Fruit fly (Drosophila melanogaster) whole organism, embryonic: ENCODE results near the gene 14-3-3epsilon.

Source experiments
- Aef1 ChIP-seq: fragments of 200-800 bp; sonication (Bioruptor generic); IDR thresholded peaks from 3 replicates; pipeline ENCODE4 v1.3.6; 2022; ENCODE audit warnings: missing biosample characterization, missing genetic modification characterization
- CG12104 ChIP-seq: fragments of 200-800 bp; sonication (Bioruptor generic); optimal IDR thresholded peaks from 3 replicates; lab custom pipeline; 2016; ENCODE audit warnings: missing biosample characterization, missing genetic modification characterization
- CG12236 ChIP-seq: fragments of 200-800 bp; sonication (Bioruptor generic); optimal IDR thresholded peaks from 2 replicates; lab custom pipeline; 2016; ENCODE audit warnings: missing biosample characterization, missing genetic modification characterization
- CG12744 ChIP-seq: fragments of 200-800 bp; sonication (Bioruptor generic); optimal IDR thresholded peaks from 2 replicates; lab custom pipeline; 2016; ENCODE audit warnings: missing biosample characterization, missing genetic modification characterization
- CG13624 ChIP-seq: fragments of 200-800 bp; sonication (Bioruptor generic); optimal IDR thresholded peaks from 2 replicates; lab custom pipeline; 2016; ENCODE audit warnings: missing biosample characterization, missing genetic modification characterization
- CG14710 ChIP-seq: fragments of 200-800 bp; sonication (Bioruptor generic); optimal IDR thresholded peaks from 3 replicates; lab custom pipeline; 2019; ENCODE audit warnings: missing biosample characterization, mild to moderate bottlenecking, missing genetic modification characterization, moderate library complexity
- CG1647 ChIP-seq: fragments of 200-800 bp; sonication (Bioruptor generic); optimal IDR thresholded peaks from 3 replicates; lab custom pipeline; 2016; ENCODE audit warnings: missing biosample characterization, missing genetic modification characterization
- CG17186 ChIP-seq: fragments of 200-800 bp; sonication (Bioruptor generic); optimal IDR thresholded peaks from 3 replicates; lab custom pipeline; 2017; ENCODE audit warnings: missing biosample characterization, missing genetic modification reagents, missing genetic modification characterization
- CG17802 ChIP-seq: fragments of 200-800 bp; sonication (Bioruptor generic); optimal IDR thresholded peaks from 2 replicates; lab custom pipeline; 2018; ENCODE audit warnings: missing biosample characterization, mild to moderate bottlenecking, missing genetic modification characterization, moderate library complexity
- CG17912 ChIP-seq: fragments of 200-800 bp; sonication (Bioruptor generic); optimal IDR thresholded peaks from 2 replicates; lab custom pipeline; 2018; ENCODE audit warnings: missing biosample characterization, mild to moderate bottlenecking, missing genetic modification characterization
- CG2678 ChIP-seq: fragments of 200-800 bp; sonication (Bioruptor generic); optimal IDR thresholded peaks from 3 replicates; lab custom pipeline; 2019; ENCODE audit warnings: missing biosample characterization, mild to moderate bottlenecking, missing genetic modification characterization, moderate library complexity
- CG31388 ChIP-seq: fragments of 200-800 bp; sonication (Bioruptor generic); optimal IDR thresholded peaks from 2 replicates; lab custom pipeline; 2016; ENCODE audit warnings: missing biosample characterization, missing genetic modification characterization
- CG34376 ChIP-seq: fragments of 200-800 bp; sonication (Bioruptor generic); optimal IDR thresholded peaks from 2 replicates; lab custom pipeline; 2018; ENCODE audit warnings: missing biosample characterization, mild to moderate bottlenecking, missing genetic modification characterization
- CG34422 ChIP-seq: fragments of 200-800 bp; sonication (Bioruptor generic); IDR thresholded peaks from 3 replicates; pipeline ENCODE4 v1.3.6; 2022; ENCODE audit warnings: missing biosample characterization, missing genetic modification characterization
- CG3838 ChIP-seq: fragments of 200-800 bp; sonication (Bioruptor generic); optimal IDR thresholded peaks from 3 replicates; lab custom pipeline; 2016; ENCODE audit warnings: missing biosample characterization, missing genetic modification characterization
- CG4617 ChIP-seq: fragments of 200-800 bp; sonication (Bioruptor generic); optimal IDR thresholded peaks from 3 replicates; lab custom pipeline; 2016; ENCODE audit warnings: missing biosample characterization, missing genetic modification characterization, borderline replicate concordance
- CG5180 ChIP-seq: fragments of 200-800 bp; sonication (Bioruptor generic); optimal IDR thresholded peaks from 3 replicates; lab custom pipeline; 2017; ENCODE audit warnings: missing biosample characterization, missing genetic modification characterization, mild to moderate bottlenecking, moderate library complexity, missing genetic modification reagents
- CG6765 ChIP-seq: fragments of 200-800 bp; sonication (Bioruptor generic); optimal IDR thresholded peaks from 3 replicates; lab custom pipeline; 2017; ENCODE audit warnings: missing biosample characterization, mild to moderate bottlenecking, missing genetic modification characterization
- CG7271 ChIP-seq: fragments of 200-800 bp; sonication (Bioruptor generic); optimal IDR thresholded peaks from 2 replicates; lab custom pipeline; 2018; ENCODE audit warnings: missing biosample characterization, mild to moderate bottlenecking, missing genetic modification characterization, moderate library complexity
- CG7357 ChIP-seq: fragments of 200-800 bp; sonication (Bioruptor generic); IDR thresholded peaks from 3 replicates; pipeline ENCODE4 v1.3.6; 2022; ENCODE audit warnings: missing biosample characterization, missing genetic modification characterization
- CHES-1-like ChIP-seq: fragments of 200-800 bp; sonication (Bioruptor generic); optimal IDR thresholded peaks from 2 replicates; lab custom pipeline; 2016; ENCODE audit warnings: missing biosample characterization, missing genetic modification characterization
- CoRest ChIP-seq: fragments of 200-800 bp; sonication (Bioruptor generic); optimal IDR thresholded peaks from 3 replicates; lab custom pipeline; 2018; ENCODE audit warnings: missing biosample characterization, mild to moderate bottlenecking, missing genetic modification characterization, moderate library complexity
- Dref ChIP-seq: fragments of 200-800 bp; sonication (Bioruptor generic); IDR thresholded peaks from 2 replicates; pipeline ENCODE4 v1.3.6; 2022; ENCODE audit warnings: missing biosample characterization, missing genetic modification characterization
- Ets65A ChIP-seq: fragments of 200-800 bp; sonication (Bioruptor generic); peaks from one replicate; lab custom pipeline; 2016; ENCODE audit warnings: missing biosample characterization, missing genetic modification characterization
- Fer3 ChIP-seq: fragments of 200-800 bp; sonication (Bioruptor generic); optimal IDR thresholded peaks from 2 replicates; lab custom pipeline; 2018; ENCODE audit warnings: missing biosample characterization, mild to moderate bottlenecking, missing genetic modification characterization, moderate library complexity
- MESR4 ChIP-seq: fragments of 200-800 bp; sonication (Bioruptor generic); optimal IDR thresholded peaks from 2 replicates; lab custom pipeline; 2018; ENCODE audit warnings: missing biosample characterization, mild to moderate bottlenecking, missing genetic modification characterization, moderate library complexity
- Mad ChIP-seq: fragments of 200-800 bp; sonication (Bioruptor generic); optimal IDR thresholded peaks from 2 replicates; lab custom pipeline; 2016; ENCODE audit warnings: missing biosample characterization, missing genetic modification characterization
- Nf-YC ChIP-seq: fragments of 200-800 bp; optimal IDR thresholded peaks from 3 replicates; lab custom pipeline; 2019; ENCODE audit warnings: missing biosample characterization, mild to moderate bottlenecking, missing genetic modification characterization, moderate library complexity
- PHDP ChIP-seq: fragments of 200-800 bp; sonication (Bioruptor generic); optimal IDR thresholded peaks from 3 replicates; lab custom pipeline; 2018; ENCODE audit warnings: missing biosample characterization, mild to moderate bottlenecking, missing genetic modification characterization, moderate library complexity
- Scr ChIP-seq: fragments of 200-800 bp; sonication (Bioruptor generic); IDR thresholded peaks from 2 replicates; pipeline ENCODE4 v1.3.6; 2022; ENCODE audit warnings: missing biosample characterization, missing genetic modification characterization; ENCODE audit not compliant: partially characterized antibody
- Sry-β ChIP-seq: fragments of 200-800 bp; sonication (Bioruptor generic); optimal IDR thresholded peaks from 2 replicates; lab custom pipeline; 2018; ENCODE audit warnings: missing biosample characterization, mild to moderate bottlenecking, missing genetic modification characterization, moderate library complexity
- Xbp1 ChIP-seq: fragments of 200-800 bp; sonication (Bioruptor generic); optimal IDR thresholded peaks from 3 replicates; lab custom pipeline; 2016; ENCODE audit warnings: missing biosample characterization, mild to moderate bottlenecking, missing genetic modification characterization
- ac ChIP-seq: fragments of 200-800 bp; sonication (Bioruptor generic); optimal IDR thresholded peaks from 3 replicates; lab custom pipeline; 2017; ENCODE audit warnings: missing biosample characterization, mild to moderate bottlenecking, missing genetic modification characterization
- az2 ChIP-seq: fragments of 200-800 bp; sonication (Bioruptor generic); optimal IDR thresholded peaks from 3 replicates; lab custom pipeline; 2016; ENCODE audit warnings: missing biosample characterization, missing genetic modification characterization
- bcd ChIP-seq: fragments of 200-800 bp; sonication (Bioruptor generic); optimal IDR thresholded peaks from 2 replicates; lab custom pipeline; 2017; ENCODE audit warnings: missing biosample characterization, mild to moderate bottlenecking, missing genetic modification characterization
- cg ChIP-seq: fragments of 200-800 bp; sonication (Bioruptor generic); optimal IDR thresholded peaks from 3 replicates; lab custom pipeline; 2019; ENCODE audit warnings: missing biosample characterization, mild to moderate bottlenecking, missing genetic modification characterization, moderate library complexity
- cwo ChIP-seq: fragments of 200-800 bp; sonication (Bioruptor generic); optimal IDR thresholded peaks from 3 replicates; lab custom pipeline; 2017; ENCODE audit warnings: missing biosample characterization, missing genetic modification characterization, mild to moderate bottlenecking, moderate library complexity, missing genetic modification reagents
- disco-r ChIP-seq: fragments of 200-800 bp; sonication (Bioruptor generic); optimal IDR thresholded peaks from 2 replicates; lab custom pipeline; 2016; ENCODE audit warnings: missing biosample characterization, missing genetic modification characterization
- eyg ChIP-seq: fragments of 200-800 bp; sonication (Bioruptor generic); optimal IDR thresholded peaks from 3 replicates; lab custom pipeline; 2016; ENCODE audit warnings: missing biosample characterization, missing genetic modification characterization
- ftz-f1 ChIP-seq: fragments of 200-800 bp; sonication (Bioruptor generic); optimal IDR thresholded peaks from 2 replicates; lab custom pipeline; 2016; ENCODE audit warnings: missing biosample characterization, missing genetic modification characterization
- gcm ChIP-seq: fragments of 200-800 bp; sonication (Bioruptor generic); optimal IDR thresholded peaks from 2 replicates; lab custom pipeline; 2019; ENCODE audit warnings: missing biosample characterization, mild to moderate bottlenecking, missing genetic modification characterization, moderate library complexity
- h ChIP-seq: fragments of >200 bp; optimal IDR thresholded peaks from 2 replicates; lab custom pipeline; 2017
- hbn ChIP-seq: fragments of 200-800 bp; sonication (Bioruptor generic); IDR thresholded peaks from 2 replicates; pipeline ENCODE4 v1.3.6; 2022; ENCODE audit warnings: missing biosample characterization, missing genetic modification characterization; ENCODE audit not compliant: partially characterized antibody
- knrl ChIP-seq: fragments of 200-800 bp; sonication (Bioruptor generic); IDR thresholded peaks from 3 replicates; pipeline ENCODE4 v1.3.6; 2022; ENCODE audit warnings: missing biosample characterization, missing genetic modification characterization; ENCODE audit not compliant: partially characterized antibody
- lmd ChIP-seq: fragments of 200-800 bp; sonication (Bioruptor generic); IDR thresholded peaks from 2 replicates; pipeline ENCODE4 v1.3.6; 2022; ENCODE audit warnings: missing biosample characterization, missing genetic modification characterization
- nom ChIP-seq: fragments of 200-800 bp; sonication (Bioruptor generic); optimal IDR thresholded peaks from 2 replicates; lab custom pipeline; 2017; ENCODE audit warnings: missing biosample characterization, missing genetic modification characterization, mild to moderate bottlenecking, moderate library complexity, missing genetic modification reagents
- pnt ChIP-seq: fragments of 200-800 bp; sonication (Bioruptor generic); optimal IDR thresholded peaks from 3 replicates; lab custom pipeline; 2016; ENCODE audit warnings: missing biosample characterization, missing genetic modification characterization
- schlank ChIP-seq: fragments of 200-800 bp; sonication (Bioruptor generic); optimal IDR thresholded peaks from 2 replicates; lab custom pipeline; 2018; ENCODE audit warnings: missing biosample characterization, mild to moderate bottlenecking, missing genetic modification characterization
- sqz ChIP-seq: fragments of 200-800 bp; sonication (Bioruptor generic); optimal IDR thresholded peaks from 3 replicates; lab custom pipeline; 2018; ENCODE audit warnings: missing biosample characterization, mild to moderate bottlenecking, missing genetic modification characterization
- wor ChIP-seq: fragments of 200-800 bp; sonication (Bioruptor generic); IDR thresholded peaks from 2 replicates; pipeline ENCODE4 v1.3.6; 2022; ENCODE audit warnings: missing biosample characterization, missing genetic modification characterization
- yki ChIP-seq: fragments of >200 bp; optimal IDR thresholded peaks from 3 replicates; lab custom pipeline; 2018

Gene 14-3-3epsilon

dm6 chr3R:18198518-18199118, 43.7 kb upstream of the 14-3-3epsilon start (continued):
- TF ChIP-seq lmd (GFP tag; lab: Robert Waterston, UW) (no peak), ac (GFP tag; lab: Kevin White, UChicago) (peak; percentile 61), CG4617 (no peak), CG12104 (GFP tag; lab: Kevin White, UChicago) (peak; percentile 22), CG34376 (GFP tag; lab: Kevin White, UChicago) (peak; percentile 30), Mad (GFP tag; lab: Kevin White, UChicago) (peak; percentile 23), CG6765 (GFP tag; lab: Kevin White, UChicago) (peak; percentile 21), Ets65A (GFP tag; lab: Kevin White, UChicago) (no peak), CG17912 (GFP tag; lab: Kevin White, UChicago) (peak; percentile 35), az2 (GFP tag; lab: Kevin White, UChicago) (no peak), CG2678 (tag; lab: Kevin White, UChicago) (peak; percentile 47), Aef1 (GFP tag; lab: Robert Waterston, UW) (no peak), CG3838 (GFP tag; lab: Kevin White, UChicago) (peak; percentile 64), CG12236 (GFP tag; lab: Kevin White, UChicago) (peak; percentile 22), knrl (GFP tag; lab: Robert Waterston, UW) (no peak), cg (GFP tag; lab: Kevin White, UChicago) (peak; percentile 91), Dref (GFP tag; lab: Robert Waterston, UW) (no peak), h (lab: Kevin White, UChicago) (no peak), ftz-f1 (GFP tag; lab: Kevin White, UChicago) (no peak), sqz (GFP tag; lab: Kevin White, UChicago) (peak; percentile 58), CG14710 (tag; lab: Kevin White, UChicago) (peak; percentile 39), CG5180 (GFP tag; lab: Kevin White, UChicago) (peak; percentile 54), hbn (GFP tag; lab: Robert Waterston, UW) (no peak), CG7357 (GFP tag; lab: Robert Waterston, UW) (no peak), CoRest (tag; lab: Kevin White, UChicago) (peak; percentile 7), disco-r (GFP tag; lab: Kevin White, UChicago) (peak; percentile 31), Nf-YC (tag; lab: Kevin White, UChicago) (no peak), CG17186 (GFP tag; lab: Kevin White, UChicago) (no peak), yki (lab: Kevin White, UChicago) (peak; percentile 98), Sry-β (no peak), gcm (GFP tag; lab: Kevin White, UChicago) (peak; percentile 49), Fer3 (tag; lab: Kevin White, UChicago) (peak; percentile 50), PHDP (tag; lab: Kevin White, UChicago) (peak; percentile 30), CG31388 (GFP tag; lab: Kevin White, UChicago) (no peak), bcd (no peak), schlank (tag; lab: Kevin White, UChicago) (no peak), Scr (GFP tag; lab: Robert Waterston, UW) (no peak), MESR4 (no peak), CG7271 (tag; lab: Kevin White, UChicago) (no peak), CG34422 (GFP tag; lab: Robert Waterston, UW) (no peak), CHES-1-like (GFP tag; lab: Kevin White, UChicago) (peak; percentile 44), CG13624 (GFP tag; lab: Kevin White, UChicago) (peak; percentile 41), CG17802 (no peak), wor (GFP tag; lab: Robert Waterston, UW) (no peak), cwo (GFP tag; lab: Kevin White, UChicago) (peak; percentile 63), CG12744 (GFP tag; lab: Kevin White, UChicago) (peak; percentile 39), nom (GFP tag; lab: Kevin White, UChicago) (peak; percentile 49), CG1647 (no peak), pnt (no peak), eyg (GFP tag; lab: Kevin White, UChicago) (peak; percentile 27), Xbp1 (no peak)
